Fruit fly (Drosophila melanogaster): ENCODE measurements around the gene CG46412.

The CG46412 gene

DNA sequence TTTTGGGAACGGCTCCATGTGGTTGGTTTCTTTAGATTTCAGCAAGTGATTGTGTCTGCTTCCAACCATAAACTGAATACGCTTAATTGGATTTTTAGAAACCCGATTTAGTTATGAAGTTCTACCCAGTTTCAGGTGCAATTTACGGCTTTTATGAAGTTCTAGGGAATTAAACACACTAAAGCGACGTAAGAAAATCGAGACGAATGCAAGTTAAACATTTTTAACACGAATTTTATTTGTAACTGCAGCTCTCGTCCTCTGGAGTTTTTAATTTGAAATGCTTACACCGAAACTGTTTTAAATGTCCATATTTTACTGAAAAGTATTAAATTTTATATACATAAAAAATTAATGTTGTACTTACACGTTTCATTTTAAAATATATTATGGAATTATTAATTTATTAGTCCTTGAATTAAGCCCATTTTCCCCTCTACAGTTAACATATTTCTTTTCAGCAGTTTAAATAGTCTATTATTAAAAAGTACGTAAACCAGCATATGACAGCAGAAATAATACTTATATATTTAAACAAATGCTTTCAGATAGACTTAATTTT, at the start of gene CG46412, which contains the start of gene CG33267:
Gene CG46412 (minus strand): TSS at position 101 of the 562 bp plus-strand sequence.
Gene CG33267 (plus strand): TSS at position 512 of the 562 bp plus-strand sequence.
- TF ChIP-seq Myc (optimal IDR thresholded peaks at IDR 0.05): no peak
- TF ChIP-seq ttk (optimal IDR thresholded peaks at IDR 0.05): no peak
- no peak for TF ChIP-seq h (optimal IDR thresholded peaks at IDR 0.05)

DNA sequence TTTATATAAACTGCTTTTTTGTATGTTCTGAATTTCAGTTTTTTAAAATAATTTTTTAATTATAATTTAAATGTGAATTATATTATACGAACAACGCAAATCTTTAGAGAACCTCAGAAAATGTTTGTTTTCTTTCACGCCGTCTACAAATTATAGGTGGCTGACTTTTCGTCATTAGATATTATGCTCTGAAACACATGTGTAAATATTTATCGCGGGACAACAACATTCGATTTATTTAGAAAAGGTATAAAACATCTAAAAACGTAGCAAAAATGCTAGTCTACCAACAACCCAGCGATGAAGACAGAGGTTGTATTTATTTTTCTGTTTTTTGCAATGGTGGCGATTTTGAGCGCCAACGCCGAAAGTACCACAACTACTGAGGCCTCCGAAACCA, 46.0 kb upstream of the CG46412 start, which contains the start of gene CG42832:
Gene CG42832 (plus strand): TSS at position 301 of the 400 bp plus-strand sequence.
- no peak for TF ChIP-seq Myc (optimal IDR thresholded peaks at IDR 0.05)
- TF ChIP-seq insv (optimal IDR thresholded peaks at IDR 0.05): no peak
- TF ChIP-seq ttk (optimal IDR thresholded peaks at IDR 0.05): no peak
- no peak for TF ChIP-seq h (optimal IDR thresholded peaks at IDR 0.05)
- no peak for TF ChIP-seq psq (optimal IDR thresholded peaks at IDR 0.05)
- TF ChIP-seq Sin3A (optimal IDR thresholded peaks at IDR 0.05): no peak

DNA sequence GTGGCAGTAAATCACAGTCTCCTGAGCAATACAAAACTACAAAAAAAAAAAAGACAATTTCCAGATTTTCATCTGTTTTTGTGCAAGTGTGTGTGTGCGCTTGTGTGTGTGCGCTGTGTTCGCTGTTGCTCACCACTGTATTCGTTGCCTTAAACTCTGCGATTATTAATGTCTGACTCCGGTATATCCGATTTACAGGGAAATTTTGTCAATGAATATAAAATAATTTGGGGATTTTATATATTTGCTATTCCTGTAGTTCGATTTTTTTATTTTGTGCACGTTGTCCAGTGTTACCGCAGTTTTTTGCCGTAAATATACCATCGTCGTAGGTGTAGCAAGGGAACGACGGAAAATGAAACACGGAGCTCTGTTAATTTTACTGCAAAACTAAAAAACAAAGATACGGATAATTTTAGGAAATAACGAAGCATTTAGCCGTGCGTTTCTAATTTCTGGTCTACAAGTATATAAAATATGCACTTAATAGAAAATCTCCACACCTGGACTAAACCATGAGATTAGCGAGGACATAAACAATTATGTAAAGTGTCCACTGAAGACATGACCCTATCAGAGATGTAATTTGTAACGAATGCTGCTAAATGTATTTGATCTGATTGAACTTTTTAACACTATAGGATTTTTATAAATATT, 45.4 kb upstream of the CG46412 start, which contains the start of gene Duba:
Gene Duba (minus strand): TSS at position 313 of the 657 bp plus-strand sequence.
- TF ChIP-seq psq (optimal IDR thresholded peaks at IDR 0.05): no peak
- TF ChIP-seq Sin3A (optimal IDR thresholded peaks at IDR 0.05): no peak
- TF ChIP-seq insv (optimal IDR thresholded peaks at IDR 0.05): no peak
- TF ChIP-seq ttk (optimal IDR thresholded peaks at IDR 0.05): no peak
- TF ChIP-seq h (optimal IDR thresholded peaks at IDR 0.05): no peak
- TF ChIP-seq Myc (optimal IDR thresholded peaks at IDR 0.05): no peak

DNA sequence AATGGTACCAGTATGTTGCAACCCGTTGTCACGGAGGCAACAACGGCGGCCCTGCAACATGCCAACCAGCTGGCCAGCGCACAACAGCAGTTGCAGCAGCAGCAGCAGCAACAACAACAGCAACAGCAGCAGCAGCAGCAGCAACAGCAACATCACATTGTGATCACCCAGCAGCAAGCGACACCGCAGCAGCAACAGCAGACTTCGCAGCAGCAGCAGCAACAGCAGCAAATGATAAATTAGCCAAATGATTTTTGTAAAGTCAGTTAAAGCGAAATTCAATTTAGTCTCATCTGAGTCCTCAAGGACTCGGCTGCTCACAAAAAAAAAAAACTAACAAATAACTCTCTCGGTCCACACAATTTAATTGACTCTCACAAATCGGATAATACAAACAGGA, 40.4 kb upstream of the CG46412 start:
- no peak for TF ChIP-seq insv (optimal IDR thresholded peaks at IDR 0.05)
- no peak for TF ChIP-seq ttk (optimal IDR thresholded peaks at IDR 0.05)

dm6 chr3L:11602040-11602439, 38.2 kb upstream of the CG46412 start:
- TF ChIP-seq Myc (optimal IDR thresholded peaks at IDR 0.05): no peak
- TF ChIP-seq ttk (optimal IDR thresholded peaks at IDR 0.05): no peak
- no peak for TF ChIP-seq h (optimal IDR thresholded peaks at IDR 0.05)
- TF ChIP-seq insv (optimal IDR thresholded peaks at IDR 0.05): no peak
- TF ChIP-seq Sin3A (optimal IDR thresholded peaks at IDR 0.05): no peak
- no peak for TF ChIP-seq psq (optimal IDR thresholded peaks at IDR 0.05)

dm6 chr3L:11601133-11601532, 37.3 kb upstream of the CG46412 start:
- TF ChIP-seq insv (optimal IDR thresholded peaks at IDR 0.05): no peak

dm6 chr3L:11599965-11600420, 36.1 kb upstream of the CG46412 start, which contains the start of the genes CG14137 and CG46394:
CG14137 (minus strand) TSS chr3L:11600065.
CG46394 (plus strand) TSS chr3L:11600370.
- TF ChIP-seq psq (optimal IDR thresholded peaks at IDR 0.05): no peak
- TF ChIP-seq Sin3A (optimal IDR thresholded peaks at IDR 0.05): no peak
- TF ChIP-seq insv (optimal IDR thresholded peaks at IDR 0.05): no peak
- no peak for TF ChIP-seq h (optimal IDR thresholded peaks at IDR 0.05)
- TF ChIP-seq Myc (optimal IDR thresholded peaks at IDR 0.05): no peak
- no peak for TF ChIP-seq ttk (optimal IDR thresholded peaks at IDR 0.05)

- TF ChIP-seq h (optimal IDR thresholded peaks at IDR 0.05) (no peak), Myc (optimal IDR thresholded peaks at IDR 0.05) (no peak), ttk (optimal IDR thresholded peaks at IDR 0.05) (no peak), Sin3A (optimal IDR thresholded peaks at IDR 0.05) (no peak), psq (optimal IDR thresholded peaks at IDR 0.05) (no peak), insv (optimal IDR thresholded peaks at IDR 0.05) (no peak)
Measured at dm6 chr3L:11599255-11599654, 35.4 kb upstream of the CG46412 start.

DNA sequence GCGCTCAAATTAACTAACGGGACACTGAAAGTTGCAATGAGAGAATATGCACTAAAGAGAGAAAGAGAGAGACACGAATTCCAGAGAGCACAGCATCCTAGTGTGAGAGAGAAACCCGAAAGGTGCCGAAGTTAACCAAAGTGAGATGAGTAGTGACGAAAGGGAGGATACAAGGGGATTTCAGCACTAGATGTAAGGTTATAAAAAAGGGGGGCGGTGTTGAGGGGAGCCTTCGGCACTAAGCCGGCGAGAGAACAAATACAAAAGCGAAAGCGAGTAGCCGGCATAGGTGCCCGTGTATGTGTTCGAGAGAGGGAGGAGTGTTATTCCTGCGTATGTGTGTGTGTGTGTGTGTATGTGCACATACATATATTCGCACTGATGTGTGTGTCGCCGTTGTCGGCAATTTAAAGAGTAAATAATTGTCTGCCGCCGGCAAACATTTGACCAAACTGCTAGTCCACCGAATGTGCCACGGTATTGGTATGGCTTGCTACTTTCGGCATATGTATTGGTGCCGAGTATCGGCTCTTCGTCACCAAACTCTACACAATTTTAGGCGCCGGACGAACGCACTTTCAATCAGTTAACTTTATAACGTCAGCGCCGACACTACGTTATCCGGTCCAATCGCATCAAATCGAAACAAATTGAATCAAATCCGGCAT, 32.8 kb upstream of the CG46412 start, which contains the start of gene CG7368:
Gene CG7368 (plus strand): TSS at position 618 of the 668 bp plus-strand sequence.
- TF ChIP-seq Sin3A (optimal IDR thresholded peaks at IDR 0.05) (no peak), Myc (optimal IDR thresholded peaks at IDR 0.05) (no peak), h (optimal IDR thresholded peaks at IDR 0.05) (no peak), insv (optimal IDR thresholded peaks at IDR 0.05) (no peak), ttk (optimal IDR thresholded peaks at IDR 0.05) (no peak)

- TF ChIP-seq Myc (optimal IDR thresholded peaks at IDR 0.05): no peak
- no peak for TF ChIP-seq h (optimal IDR thresholded peaks at IDR 0.05)
- TF ChIP-seq ttk (optimal IDR thresholded peaks at IDR 0.05): no peak
- no peak for TF ChIP-seq psq (optimal IDR thresholded peaks at IDR 0.05)
- no peak for TF ChIP-seq Sin3A (optimal IDR thresholded peaks at IDR 0.05)
- TF ChIP-seq insv (optimal IDR thresholded peaks at IDR 0.05): no peak
Measured at dm6 chr3L:11593778-11594177, 29.9 kb upstream of the CG46412 start.

- TF ChIP-seq psq (optimal IDR thresholded peaks at IDR 0.05) (no peak), insv (optimal IDR thresholded peaks at IDR 0.05) (no peak), Myc (optimal IDR thresholded peaks at IDR 0.05) (no peak), ttk (optimal IDR thresholded peaks at IDR 0.05) (no peak)
Measured at dm6 chr3L:11591803-11592202, 27.9 kb upstream of the CG46412 start.

DNA sequence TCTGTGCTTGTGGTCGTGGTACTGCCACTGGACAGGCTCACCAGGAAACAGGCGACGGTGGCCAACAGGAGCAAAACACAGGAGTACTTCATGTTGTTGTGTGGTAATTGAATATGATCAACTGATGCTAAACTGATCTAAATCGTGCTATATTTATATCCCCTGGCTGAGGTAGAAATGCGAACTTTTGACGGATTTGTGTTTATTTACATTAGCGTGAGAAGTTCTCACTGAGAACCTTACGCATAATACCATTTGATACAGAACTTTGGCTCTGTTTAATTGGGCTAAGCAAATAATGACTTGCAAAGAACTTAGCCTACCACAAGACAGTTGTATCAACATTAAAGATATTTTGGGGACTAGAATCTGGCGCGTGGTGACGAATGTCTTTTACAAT, 27.3 kb upstream of the CG46412 start, which contains the start of gene CG33268:
Gene CG33268 (minus strand): TSS at position 101 of the 400 bp plus-strand sequence.
- TF ChIP-seq insv (optimal IDR thresholded peaks at IDR 0.05): no peak
- TF ChIP-seq Myc (optimal IDR thresholded peaks at IDR 0.05): no peak
- no peak for TF ChIP-seq psq (optimal IDR thresholded peaks at IDR 0.05)

All from Kc167 (cell line).